Worm (Caenorhabditis elegans) whole organism, L1 larva: ENCODE data around the gene egl-1.

Source experiments
- Y116A8C.19 ChIP-seq: sonication (generic microtip); optimal IDR thresholded peaks from 2 replicates; lab custom pipeline; 2016; ENCODE audit warnings: missing compliant biosample characterization, missing genetic modification characterization, borderline replicate concordance
- mep-1 ChIP-seq: fragments of 150-350 bp; optimal IDR thresholded peaks from 2 replicates; lab custom pipeline; 2014; ENCODE audit warnings: missing biosample characterization, missing genetic modification characterization
- skn-1 ChIP-seq: fragments of 150-350 bp; optimal IDR thresholded peaks from 2 replicates; lab custom pipeline; 2014; ENCODE audit warnings: missing biosample characterization, missing genetic modification characterization
- unc-130 ChIP-seq: fragments of 150-350 bp; optimal IDR thresholded peaks from 2 replicates; lab custom pipeline; 2017; ENCODE audit warnings: missing biosample characterization, missing genetic modification characterization, inconsistent platforms

- TF ChIP-seq skn-1 (no peak), mep-1 (tag; lab: Kevin White, UChicago) (no peak), Y116A8C.19 (no peak), unc-130 (tag; lab: Kevin White, UChicago) (no peak)
These were observed 17.2 kb upstream of the egl-1 start, which contains the start of gene F23B12.7 for ce11 chrV:14449397-14449796.
